Worm (Caenorhabditis elegans) whole organism, young adult: Measurements from ENCODE around the gene Y116A8C.23.

ENCODE experiments used
- B0019.2 ChIP-seq: fragments of 200-800 bp; sonication (Bioruptor generic); conservative IDR thresholded peaks from 2 replicates; pipeline ENCODE4 v1.3.6; 2022; ENCODE audit warnings: missing genetic modification reagents, missing genetic modification characterization, missing compliant biosample characterization
- B0035.1 ChIP-seq: sonication (generic microtip); optimal IDR thresholded peaks from 2 replicates; lab custom pipeline; 2016; ENCODE audit warnings: missing genetic modification characterization, mild to moderate bottlenecking, missing compliant biosample characterization, missing genotype, missing genetic modification reagents
- B0336.3 ChIP-seq: fragments of 200-800 bp; sonication (Bioruptor generic); IDR thresholded peaks from 2 replicates; pipeline ENCODE4 v1.3.6; 2022; ENCODE audit warnings: missing genetic modification characterization, missing compliant biosample characterization
- F33H1.4 ChIP-seq: fragments of 200-800 bp; sonication (Bioruptor generic); IDR thresholded peaks from 2 replicates; pipeline ENCODE4 v1.3.6; 2022; ENCODE audit warnings: missing genetic modification reagents, missing genetic modification characterization, missing compliant biosample characterization
- F39B2.1 ChIP-seq: fragments of 200-800 bp; sonication (Bioruptor generic); IDR thresholded peaks from 2 replicates; pipeline ENCODE4 v1.3.6; 2022; ENCODE audit warnings: missing genetic modification reagents, missing genetic modification characterization, missing compliant biosample characterization
- K11D2.4 ChIP-seq: fragments of 200-800 bp; sonication (Bioruptor generic); IDR thresholded peaks from 2 replicates; pipeline ENCODE4 v1.3.6; 2022; ENCODE audit warnings: missing genetic modification reagents, missing genetic modification characterization, missing compliant biosample characterization
- Y79H2A.3 ChIP-seq: fragments of 200-800 bp; sonication (Bioruptor generic); conservative IDR thresholded peaks from 2 replicates; pipeline ENCODE4 v1.3.6; 2022; ENCODE audit warnings: missing genetic modification reagents, missing genetic modification characterization, missing compliant biosample characterization
- Y95B8A.8 ChIP-seq: fragments of 200-800 bp; sonication (Bioruptor generic); IDR thresholded peaks from 2 replicates; pipeline ENCODE4 v1.3.6; 2022; ENCODE audit warnings: missing genetic modification reagents, missing genetic modification characterization, missing compliant biosample characterization
- akir-1 ChIP-seq: fragments of 200-800 bp; sonication (Bioruptor generic); optimal IDR thresholded peaks from 2 replicates; lab custom pipeline; 2018; ENCODE audit warnings: mild to moderate bottlenecking, missing genetic modification characterization, moderate library complexity, missing compliant biosample characterization
- aptf-3 ChIP-seq: fragments of 200-800 bp; sonication (Bioruptor generic); IDR thresholded peaks from 2 replicates; pipeline ENCODE4 v1.3.6; 2022; ENCODE audit warnings: missing genetic modification characterization, missing compliant biosample characterization
- attf-5 ChIP-seq: fragments of 200-800 bp; sonication (Bioruptor generic); optimal IDR thresholded peaks from 2 replicates; lab custom pipeline; 2018; ENCODE audit warnings: mild to moderate bottlenecking, missing genetic modification characterization, missing compliant biosample characterization
- attf-6 ChIP-seq: fragments of 200-800 bp; sonication (Bioruptor generic); IDR thresholded peaks from 2 replicates; pipeline ENCODE4 v1.3.6; 2022; ENCODE audit warnings: missing genetic modification reagents, missing genetic modification characterization, missing compliant biosample characterization
- cebp-1 ChIP-seq, 2 experiments: fragments of 200-800 bp in 1 of 2; sonication (Bioruptor generic) in 1 of 2; sonication (generic microtip) in 1 of 2; IDR thresholded peaks in 1 of 2; optimal IDR thresholded peaks in 1 of 2; 2 replicates each; pipeline versions ENCODE4 v1.3.6 to Lab custom; 2017 to 2022; ENCODE audit warnings: missing compliant biosample characterization in 2 of 2, missing genetic modification characterization in 2 of 2, mild to moderate bottlenecking in 1 of 2, missing genetic modification reagents in 1 of 2, moderate library complexity in 1 of 2
- ceh-79 ChIP-seq: sonication (generic microtip); optimal IDR thresholded peaks from 2 replicates; lab custom pipeline; 2017; ENCODE audit warnings: mild to moderate bottlenecking, missing genetic modification characterization, missing compliant biosample characterization
- egrh-3 ChIP-seq: fragments of 200-800 bp; sonication (Bioruptor generic); IDR thresholded peaks from 2 replicates; pipeline ENCODE4 v1.3.6; 2022; ENCODE audit warnings: missing genetic modification reagents, missing genetic modification characterization, missing compliant biosample characterization
- fkh-3 ChIP-seq: sonication (generic microtip); optimal IDR thresholded peaks from 2 replicates; lab custom pipeline; 2016; ENCODE audit warnings: mild to moderate bottlenecking, missing genetic modification characterization, missing compliant biosample characterization
- gei-17 ChIP-seq: fragments of 200-800 bp; sonication (Bioruptor generic); optimal IDR thresholded peaks from 2 replicates; lab custom pipeline; 2018; ENCODE audit warnings: mild to moderate bottlenecking, missing genetic modification characterization, missing compliant biosample characterization
- hmg-1.2 ChIP-seq: fragments of 200-800 bp; sonication (Bioruptor generic); IDR thresholded peaks from 2 replicates; pipeline ENCODE4 v1.3.6; 2022; ENCODE audit warnings: missing genetic modification reagents, missing genetic modification characterization, missing compliant biosample characterization
- lin-26 ChIP-seq: fragments of 200-800 bp; sonication (Bioruptor generic); IDR thresholded peaks from 2 replicates; pipeline ENCODE4 v1.3.6; 2022; ENCODE audit warnings: missing genetic modification reagents, missing genetic modification characterization, missing compliant biosample characterization
- mes-4 ChIP-seq: sonication (generic microtip); optimal IDR thresholded peaks from 2 replicates; lab custom pipeline; 2016; ENCODE audit warnings: missing genotype, missing genetic modification characterization, missing compliant biosample characterization
- nfya-2 ChIP-seq: fragments of 200-800 bp; sonication (Bioruptor generic); IDR thresholded peaks from 2 replicates; pipeline ENCODE4 v1.3.6; 2022; ENCODE audit warnings: missing genetic modification reagents, missing genetic modification characterization, missing compliant biosample characterization
- nhr-120 ChIP-seq: fragments of 200-800 bp; sonication (Bioruptor generic); IDR thresholded peaks from 2 replicates; pipeline ENCODE4 v1.3.6; 2022; ENCODE audit warnings: missing genetic modification characterization, missing compliant biosample characterization
- pbrm-1 ChIP-seq: fragments of 200-800 bp; sonication (Bioruptor generic); IDR thresholded peaks from 2 replicates; pipeline ENCODE4 v1.3.6; 2022; ENCODE audit warnings: missing genetic modification reagents, missing genetic modification characterization, missing compliant biosample characterization
- pha-4 ChIP-seq: fragments of 150-350 bp; sonication (generic microtip); optimal IDR thresholded peaks from 2 replicates; lab custom pipeline; 2014; ENCODE audit warnings: missing biosample characterization, missing genetic modification reagents, missing genetic modification characterization
- rcor-1 ChIP-seq: fragments of 200-800 bp; sonication (Bioruptor generic); IDR thresholded peaks from 2 replicates; pipeline ENCODE4 v1.3.6; 2022; ENCODE audit warnings: missing genetic modification reagents, missing genetic modification characterization, missing compliant biosample characterization
- rec-8 ChIP-seq, 2 experiments: sonication (generic microtip); optimal IDR thresholded peaks; 2 replicates each; lab custom pipeline; 2016; ENCODE audit warnings: mild to moderate bottlenecking in 2 of 2, missing genetic modification characterization in 2 of 2, missing genetic modification reagents in 2 of 2, missing genotype in 2 of 2, missing biosample characterization in 1 of 2, missing compliant biosample characterization in 1 of 2, moderate library complexity in 1 of 2
- rpc-1 ChIP-seq, 2 experiments: fragments of 150-350 bp in 1 of 2; sonication (generic microtip) in 1 of 2; optimal IDR thresholded peaks; 2 replicates each; lab custom pipeline; 2014 to 2018; ENCODE audit warnings: missing biosample characterization in 1 of 2, missing genetic modification characterization in 1 of 2, missing genetic modification reagents in 1 of 2, missing genotype in 1 of 2
- sdz-38 ChIP-seq: sonication (generic microtip); optimal IDR thresholded peaks from 2 replicates; lab custom pipeline; 2016; ENCODE audit warnings: missing genotype, missing genetic modification characterization, missing compliant biosample characterization
- snpc-4 ChIP-seq, 5 experiments: fragments of 150-350 bp in 1 of 5; sonication (generic microtip) in 4 of 5; optimal IDR thresholded peaks; 2 replicates each; lab custom pipeline; 2014 to 2018; ENCODE audit warnings: missing genetic modification characterization in 5 of 5, missing biosample characterization in 3 of 5, antibody characterized with exemption in 2 of 5, mild to moderate bottlenecking in 2 of 5, missing compliant biosample characterization in 2 of 5, missing genotype in 2 of 5, moderate library complexity in 2 of 5, missing genetic modification reagents in 1 of 5
- unc-130 ChIP-seq: sonication (generic microtip); optimal IDR thresholded peaks from 2 replicates; lab custom pipeline; 2016; ENCODE audit warnings: missing genetic modification reagents, missing genetic modification characterization, missing compliant biosample characterization
- zim-3 ChIP-seq: sonication (generic microtip); optimal IDR thresholded peaks from 2 replicates; lab custom pipeline; 2017; ENCODE audit warnings: mild to moderate bottlenecking, missing genetic modification characterization, moderate library complexity, missing compliant biosample characterization
- ztf-25 ChIP-seq: fragments of 200-800 bp; sonication (Bioruptor generic); IDR thresholded peaks from 2 replicates; pipeline ENCODE4 v1.3.6; 2022; ENCODE audit warnings: missing genetic modification reagents, missing genetic modification characterization, missing compliant biosample characterization

The Y116A8C.23 gene

DNA sequence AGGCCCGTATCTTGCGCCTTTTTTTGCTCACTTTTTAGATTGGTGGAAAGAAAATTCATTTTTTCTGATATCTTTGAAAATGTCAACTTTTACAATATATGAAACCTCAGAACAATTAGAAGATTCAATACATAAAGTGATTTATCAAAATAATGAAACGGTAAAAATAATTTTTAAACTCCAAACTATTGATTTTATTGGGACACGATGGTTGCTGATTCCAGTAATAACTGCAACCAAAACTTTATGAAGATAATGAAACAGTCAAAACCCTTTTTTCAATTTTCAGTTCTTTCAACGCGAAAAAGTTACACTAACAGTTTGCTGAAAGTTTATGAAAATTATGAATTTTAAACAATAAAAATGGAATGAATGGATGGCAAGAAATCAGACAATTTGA is 32.3 kb upstream of the Y116A8C.23 start:
- TF ChIP-seq rpc-1 (optimal IDR thresholded peaks at IDR 0.05; lab: Kevin White, UChicago) (no peak), rpc-1 (tag; optimal IDR thresholded peaks at IDR 0.05; lab: Kevin White, UChicago) (no peak), nhr-120 (GFP tag; lab: Robert Waterston, UW) (no peak), egrh-3 (GFP tag; lab: Robert Waterston, UW) (no peak), B0336.3 (no peak), Y79H2A.3 (GFP tag; lab: Robert Waterston, UW) (no peak), attf-6 (GFP tag; lab: Robert Waterston, UW) (peak; percentile 76; the same call in 1 of the 2 replicates), snpc-4 (GFP tag; optimal IDR thresholded peaks at IDR 0.05; lab: Kevin White, UChicago) (no peak), snpc-4 (tag; optimal IDR thresholded peaks at IDR 0.05; lab: Kevin White, UChicago) (peak in 3 of 4 experiments; percentile 26 to 59 (median 49)), F39B2.1 (GFP tag; lab: Robert Waterston, UW) (no peak)

- TF ChIP-seq mes-4 (tag; lab: Kevin White, UChicago) (no peak), attf-5 (no peak), aptf-3 (GFP tag; lab: Robert Waterston, UW) (no peak), F33H1.4 (GFP tag; lab: Robert Waterston, UW) (no peak), B0336.3 (no peak), rec-8 (tag; optimal IDR thresholded peaks at IDR 0.05; lab: Kevin White, UChicago) (no peak), pha-4 (no peak), B0035.1 (tag; lab: Kevin White, UChicago) (no peak), sdz-38 (no peak), ztf-25 (GFP tag; lab: Robert Waterston, UW) (no peak), pbrm-1 (GFP tag; lab: Robert Waterston, UW) (no peak), cebp-1 (GFP tag; IDR thresholded peaks at IDR 0.05; lab: Robert Waterston, UW) (no peak), cebp-1 (tag; optimal IDR thresholded peaks at IDR 0.05; lab: Kevin White, UChicago) (no peak), fkh-3 (tag; lab: Kevin White, UChicago) (no peak), B0019.2 (no peak), zim-3 (tag; lab: Kevin White, UChicago) (no peak), nfya-2 (GFP tag; lab: Robert Waterston, UW) (no peak), snpc-4 (GFP tag; optimal IDR thresholded peaks at IDR 0.05; lab: Kevin White, UChicago) (no peak), snpc-4 (tag; optimal IDR thresholded peaks at IDR 0.05; lab: Kevin White, UChicago) (no peak), ceh-79 (tag; lab: Kevin White, UChicago) (no peak), gei-17 (GFP tag; lab: Kevin White, UChicago) (no peak)
Measured at ce11 chrIV:17025017-17025416, 28.3 kb upstream of the Y116A8C.23 start, which contains the start of gene dct-13. dct-13 (minus strand) TSS chrIV:17025117.

DNA sequence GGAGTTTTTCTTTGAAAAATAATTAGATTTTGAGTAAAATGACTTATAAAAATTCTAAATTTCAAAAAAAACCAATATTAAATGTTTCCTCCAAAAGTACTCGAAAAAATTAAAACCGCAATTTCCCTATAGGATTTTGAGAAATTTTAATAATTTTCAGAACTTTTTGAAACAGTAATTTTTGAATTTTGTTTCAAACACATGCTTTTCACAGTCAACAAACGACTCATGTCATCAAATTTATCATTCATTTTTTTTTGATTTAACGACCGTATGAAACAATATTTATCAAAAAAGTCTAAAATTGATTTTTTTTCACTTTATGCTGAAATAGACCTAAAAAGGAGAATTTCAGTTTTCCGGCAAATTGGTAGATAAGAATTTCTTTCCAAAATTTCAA is 26.8 kb upstream of the Y116A8C.23 start:
- TF ChIP-seq rpc-1 (optimal IDR thresholded peaks at IDR 0.05; lab: Kevin White, UChicago) (no peak), rpc-1 (tag; optimal IDR thresholded peaks at IDR 0.05; lab: Kevin White, UChicago) (no peak), mes-4 (tag; lab: Kevin White, UChicago) (no peak), K11D2.4 (GFP tag; lab: Robert Waterston, UW) (no peak), snpc-4 (GFP tag; optimal IDR thresholded peaks at IDR 0.05; lab: Kevin White, UChicago) (no peak), snpc-4 (tag; optimal IDR thresholded peaks at IDR 0.05; lab: Kevin White, UChicago) (peak in 2 of 4 experiments; percentile 35 to 69), akir-1 (GFP tag; lab: Kevin White, UChicago) (no peak), hmg-1.2 (GFP tag; lab: Robert Waterston, UW) (no peak), attf-6 (GFP tag; lab: Robert Waterston, UW) (peak; percentile 72)

ce11 chrIV:17030494-17030893 is 22.9 kb upstream of the Y116A8C.23 start, which contains the start of gene nhr-229:
nhr-229 (minus strand) TSS chrIV:17030594.
- TF ChIP-seq lin-26 (GFP tag; lab: Robert Waterston, UW) (no peak), Y95B8A.8 (GFP tag; lab: Robert Waterston, UW) (no peak), unc-130 (GFP tag; lab: Kevin White, UChicago) (no peak), rcor-1 (GFP tag; lab: Robert Waterston, UW) (no peak)
